Worm (Caenorhabditis elegans) whole organism, L4 larva: ENCODE results near the gene acl-13.

ENCODE experiments used
- D1046.2 ChIP-seq: fragments of 200-800 bp; sonication (Bioruptor generic); IDR thresholded peaks from 2 replicates; pipeline ENCODE4 v1.3.6; 2022; ENCODE audit warnings: missing genetic modification characterization, missing compliant biosample characterization
- R02D3.7 ChIP-seq: fragments of 150-350 bp; sonication (generic microtip); optimal IDR thresholded peaks from 3 replicates; lab custom pipeline; 2014; ENCODE audit warnings: missing biosample characterization, missing genetic modification characterization
- T20F7.1 ChIP-seq: fragments of 200-800 bp; sonication (Bioruptor generic); optimal IDR thresholded peaks from 2 replicates; lab custom pipeline; 2018; ENCODE audit warnings: mild to moderate bottlenecking, missing genetic modification characterization, missing compliant biosample characterization
- T26A8.4 ChIP-seq: fragments of 200-800 bp; sonication (Bioruptor generic); IDR thresholded peaks from 2 replicates; pipeline ENCODE4 v1.3.6; 2022; ENCODE audit warnings: missing genetic modification characterization, missing compliant biosample characterization
- Y5F2A.4 ChIP-seq: fragments of 200-800 bp; sonication (Bioruptor generic); optimal IDR thresholded peaks from 2 replicates; lab custom pipeline; 2018; ENCODE audit warnings: mild to moderate bottlenecking, missing genetic modification characterization, missing compliant biosample characterization
- Y75B8A.6 ChIP-seq: fragments of 200-800 bp; sonication (Bioruptor generic); IDR thresholded peaks from 2 replicates; pipeline ENCODE4 v1.3.6; 2022; ENCODE audit warnings: missing genetic modification reagents, missing genetic modification characterization, missing compliant biosample characterization
- ZK546.5 ChIP-seq, 2 experiments: sonication (generic microtip); optimal IDR thresholded peaks; 2 replicates each; lab custom pipeline; 2017; ENCODE audit warnings: missing biosample characterization in 2 of 2, missing genetic modification characterization in 2 of 2
- aha-1 ChIP-seq: fragments of 150-350 bp; peaks from one replicate; lab custom pipeline; 2014; ENCODE audit warnings: missing biosample characterization, missing genetic modification characterization
- ceh-32 ChIP-seq: sonication (generic microtip); optimal IDR thresholded peaks from 2 replicates; lab custom pipeline; 2016; ENCODE audit warnings: mild to moderate bottlenecking, missing genetic modification characterization, missing compliant biosample characterization; ENCODE audit not compliant: poor library complexity
- ceh-44 ChIP-seq: fragments of 200-800 bp; sonication (Bioruptor generic); IDR thresholded peaks from 2 replicates; pipeline ENCODE4 v1.3.6; 2022; ENCODE audit warnings: missing genetic modification reagents, missing genetic modification characterization, missing compliant biosample characterization
- ceh-62 ChIP-seq: sonication (generic microtip); optimal IDR thresholded peaks from 2 replicates; lab custom pipeline; 2017; ENCODE audit warnings: missing biosample characterization, missing genetic modification characterization
- ces-1 ChIP-seq: fragments of 150-350 bp; sonication (generic microtip); optimal IDR thresholded peaks from 4 replicates; lab custom pipeline; 2014; ENCODE audit warnings: missing biosample characterization, missing genetic modification reagents, missing genetic modification characterization
- daf-16 ChIP-seq, 3 experiments: sonication (generic microtip); optimal IDR thresholded peaks; 2 replicates each; lab custom pipeline; 2016 to 2017; ENCODE audit warnings: missing genetic modification characterization in 3 of 3, missing genetic modification reagents in 3 of 3, mild to moderate bottlenecking in 2 of 3, missing compliant biosample characterization in 2 of 3, missing biosample characterization in 1 of 3, moderate library complexity in 1 of 3
- daf-19 ChIP-seq: fragments of 200-800 bp; sonication (Bioruptor generic); conservative IDR thresholded peaks from 2 replicates; pipeline ENCODE4 v1.3.6; 2022; ENCODE audit warnings: missing genetic modification characterization, missing compliant biosample characterization
- dmd-6 ChIP-seq: fragments of 200-800 bp; sonication (Bioruptor generic); IDR thresholded peaks from 2 replicates; pipeline ENCODE4 v1.3.6; 2022; ENCODE audit warnings: missing genetic modification reagents, missing genetic modification characterization, missing compliant biosample characterization
- hif-1 ChIP-seq, 2 experiments: sonication (generic microtip); optimal IDR thresholded peaks; 2 replicates each; lab custom pipeline; 2016 to 2017; ENCODE audit warnings: missing compliant biosample characterization in 2 of 2, missing genetic modification characterization in 2 of 2, missing genetic modification reagents in 2 of 2, missing genotype in 2 of 2, mild to moderate bottlenecking in 1 of 2
- hlh-11 ChIP-seq: fragments of 200-800 bp; sonication (Bioruptor generic); optimal IDR thresholded peaks from 2 replicates; lab custom pipeline; 2018; ENCODE audit warnings: mild to moderate bottlenecking, missing genetic modification characterization, missing compliant biosample characterization
- hlh-30 ChIP-seq: sonication (generic microtip); optimal IDR thresholded peaks from 2 replicates; lab custom pipeline; 2017; ENCODE audit warnings: antibody characterized with exemption, mild to moderate bottlenecking, missing genetic modification characterization, missing compliant biosample characterization; ENCODE audit not compliant: insufficient read depth
- hmg-1.1 ChIP-seq: fragments of 200-800 bp; sonication (Bioruptor generic); IDR thresholded peaks from 2 replicates; pipeline ENCODE4 v1.3.6; 2022; ENCODE audit warnings: missing genetic modification reagents, missing genetic modification characterization, missing compliant biosample characterization
- lin-1 ChIP-seq: fragments of 200-800 bp; sonication (Bioruptor generic); IDR thresholded peaks from 2 replicates; pipeline ENCODE4 v1.3.6; 2022; ENCODE audit warnings: missing genetic modification reagents, missing genetic modification characterization, missing compliant biosample characterization
- lin-13 ChIP-seq: fragments of 150-350 bp; optimal IDR thresholded peaks from 2 replicates; lab custom pipeline; 2014; ENCODE audit warnings: missing biosample characterization, missing genetic modification reagents, missing genetic modification characterization
- lin-29 ChIP-seq: fragments of 200-800 bp; sonication (Bioruptor generic); IDR thresholded peaks from 2 replicates; pipeline ENCODE4 v1.3.6; 2022; ENCODE audit warnings: missing genetic modification reagents, missing genetic modification characterization, missing compliant biosample characterization
- lir-3 ChIP-seq: sonication (generic microtip); optimal IDR thresholded peaks from 2 replicates; lab custom pipeline; 2016; ENCODE audit warnings: mild to moderate bottlenecking, missing genetic modification characterization, missing compliant biosample characterization
- lsy-2 ChIP-seq, 2 experiments: fragments of 150-350 bp in 1 of 2; sonication (generic microtip) in 1 of 2; optimal IDR thresholded peaks; 2 replicates each; lab custom pipeline; 2014 to 2017; ENCODE audit warnings: missing biosample characterization in 2 of 2, missing genetic modification characterization in 2 of 2
- mdl-1 ChIP-seq, 2 experiments: fragments of 150-350 bp in 1 of 2; sonication (generic microtip) in 1 of 2; optimal IDR thresholded peaks; 2 replicates each; lab custom pipeline; 2014 to 2017; ENCODE audit warnings: missing biosample characterization in 2 of 2, missing genetic modification characterization in 2 of 2
- mep-1 ChIP-seq: fragments of 150-350 bp; sonication (generic microtip); optimal IDR thresholded peaks from 3 replicates; lab custom pipeline; 2014; ENCODE audit warnings: missing biosample characterization, missing genetic modification characterization
- mes-2 ChIP-seq: sonication (generic microtip); optimal IDR thresholded peaks from 2 replicates; lab custom pipeline; 2016; ENCODE audit warnings: missing genotype, mild to moderate bottlenecking, missing genetic modification characterization, missing compliant biosample characterization; ENCODE audit not compliant: poor library complexity, severe bottlenecking
- mxl-3 ChIP-seq: fragments of 200-800 bp; sonication (Bioruptor generic); optimal IDR thresholded peaks from 2 replicates; lab custom pipeline; 2018; ENCODE audit warnings: mild to moderate bottlenecking, missing genetic modification characterization, missing compliant biosample characterization
- nhr-111 ChIP-seq: fragments of 200-800 bp; sonication (Bioruptor generic); optimal IDR thresholded peaks from 2 replicates; lab custom pipeline; 2018; ENCODE audit warnings: mild to moderate bottlenecking, missing genetic modification characterization, missing compliant biosample characterization
- nhr-28 ChIP-seq: fragments of 150-350 bp; optimal IDR thresholded peaks from 2 replicates; lab custom pipeline; 2014; ENCODE audit warnings: missing biosample characterization, missing genetic modification characterization
- nhr-41 ChIP-seq: fragments of 200-800 bp; sonication (Bioruptor generic); IDR thresholded peaks from 2 replicates; pipeline ENCODE4 v1.3.6; 2022; ENCODE audit warnings: missing genetic modification reagents, missing genetic modification characterization, missing compliant biosample characterization
- nhr-76 ChIP-seq: fragments of 150-350 bp; optimal IDR thresholded peaks from 2 replicates; lab custom pipeline; 2014; ENCODE audit warnings: missing biosample characterization, missing genetic modification characterization
- nhr-77 ChIP-seq: fragments of 150-350 bp; optimal IDR thresholded peaks from 2 replicates; lab custom pipeline; 2014; ENCODE audit warnings: missing biosample characterization, missing genetic modification characterization
- pha-4 ChIP-seq, 2 experiments: fragments of 150-350 bp in 1 of 2; fragments of 200-800 bp in 1 of 2; sonication (Bioruptor generic) in 1 of 2; IDR thresholded peaks in 1 of 2; optimal IDR thresholded peaks in 1 of 2; 2 replicates each; pipeline versions ENCODE4 v1.3.6 to Lab custom; 2014 to 2022; ENCODE audit warnings: missing genetic modification characterization in 2 of 2, missing genetic modification reagents in 2 of 2, missing biosample characterization in 1 of 2, missing compliant biosample characterization in 1 of 2
- php-3 ChIP-seq: fragments of 200-800 bp; sonication (Bioruptor generic); IDR thresholded peaks from 2 replicates; pipeline ENCODE4 v1.3.6; 2022; ENCODE audit warnings: missing genetic modification reagents, missing genetic modification characterization, missing compliant biosample characterization
- sdz-12 ChIP-seq: fragments of 200-800 bp; sonication (Bioruptor generic); optimal IDR thresholded peaks from 2 replicates; lab custom pipeline; 2018; ENCODE audit warnings: mild to moderate bottlenecking, missing genetic modification characterization, missing compliant biosample characterization
- snpc-4 ChIP-seq: fragments of 150-350 bp; optimal IDR thresholded peaks from 2 replicates; lab custom pipeline; 2014; ENCODE audit warnings: missing biosample characterization, missing genetic modification characterization
- spr-3 ChIP-seq: fragments of 200-800 bp; sonication (Bioruptor generic); optimal IDR thresholded peaks from 2 replicates; lab custom pipeline; 2018; ENCODE audit warnings: mild to moderate bottlenecking, missing genetic modification characterization, missing compliant biosample characterization
- unc-130 ChIP-seq: sonication (generic microtip); optimal IDR thresholded peaks from 2 replicates; lab custom pipeline; 2016; ENCODE audit warnings: missing genetic modification reagents, missing genetic modification characterization, missing compliant biosample characterization
- unc-39 ChIP-seq: sonication (generic microtip); optimal IDR thresholded peaks from 2 replicates; lab custom pipeline; 2017; ENCODE audit warnings: missing biosample characterization, missing genetic modification characterization
- vab-7 ChIP-seq: fragments of 200-800 bp; sonication (Bioruptor generic); IDR thresholded peaks from 2 replicates; pipeline ENCODE4 v1.3.6; 2022; ENCODE audit warnings: missing genetic modification reagents, missing genetic modification characterization, missing compliant biosample characterization
- zfp-2 ChIP-seq: sonication (generic microtip); optimal IDR thresholded peaks from 2 replicates; lab custom pipeline; 2016; ENCODE audit warnings: mild to moderate bottlenecking, missing genetic modification characterization, missing compliant biosample characterization
- ztf-11 ChIP-seq: fragments of 150-350 bp; optimal IDR thresholded peaks from 2 replicates; lab custom pipeline; 2014; ENCODE audit warnings: missing biosample characterization, missing genetic modification characterization

acl-13 gene

DNA sequence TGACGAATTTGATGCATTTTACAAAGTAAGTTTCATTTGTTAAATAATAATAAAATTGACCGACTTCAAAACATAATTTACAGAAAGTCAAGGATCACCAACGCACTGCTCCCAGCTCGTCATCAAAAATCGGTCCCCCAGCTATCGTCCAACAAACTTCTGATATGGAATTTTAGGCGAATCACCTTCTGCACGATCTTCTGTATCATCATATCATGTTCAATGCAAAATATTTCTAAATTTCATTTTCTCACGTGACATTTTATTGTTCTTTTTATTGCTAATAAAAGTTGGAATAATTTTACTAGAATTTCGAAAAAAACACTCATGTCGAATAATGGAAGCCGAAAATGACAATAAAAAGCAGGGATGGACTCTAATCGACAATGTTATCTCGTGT is at the start of gene acl-13:
Gene acl-13, plus strand, starts transcription at position 301 of the 400 bp plus-strand sequence.
- TF ChIP-seq snpc-4 (tag; lab: Kevin White, UChicago) = no peak
- no peak for TF ChIP-seq Y75B8A.6
- TF ChIP-seq daf-19 (GFP tag; lab: Robert Waterston, UW) = no peak
- TF ChIP-seq hlh-30 = no peak
- TF ChIP-seq unc-39 = no peak
- TF ChIP-seq mep-1 (tag; lab: Kevin White, UChicago) = no peak
- TF ChIP-seq spr-3 (GFP tag; lab: Kevin White, UChicago) = no peak
- no peak for TF ChIP-seq T20F7.1
- no peak for TF ChIP-seq lin-1 (GFP tag; lab: Robert Waterston, UW)
- TF ChIP-seq pha-4 (GFP tag; IDR thresholded peaks at IDR 0.05; lab: Robert Waterston, UW) = no peak
- no peak for TF ChIP-seq pha-4 (tag; optimal IDR thresholded peaks at IDR 0.05; lab: Kevin White, UChicago)
- TF ChIP-seq lin-13 (GFP tag; lab: Kevin White, UChicago) = no peak
- no peak for TF ChIP-seq nhr-111 (GFP tag; lab: Kevin White, UChicago)
- no peak for TF ChIP-seq php-3 (GFP tag; lab: Robert Waterston, UW)

- no peak for TF ChIP-seq lsy-2 (tag; optimal IDR thresholded peaks at IDR 0.05; lab: Kevin White, UChicago)
- TF ChIP-seq hlh-30 = no peak
- TF ChIP-seq unc-130 (GFP tag; lab: Kevin White, UChicago) = peak; percentile 1
- no peak for TF ChIP-seq ztf-11 (tag; lab: Kevin White, UChicago)
- TF ChIP-seq ceh-62 (tag; lab: Kevin White, UChicago) = no peak
- no peak for TF ChIP-seq zfp-2 (tag; lab: Kevin White, UChicago)
- TF ChIP-seq mxl-3 (GFP tag; lab: Kevin White, UChicago) = no peak
- TF ChIP-seq php-3 (GFP tag; lab: Robert Waterston, UW) = no peak
- TF ChIP-seq, all 104 proteins: peak for 1
These were observed 49.5 kb upstream of the acl-13 start, which contains the start of gene sec-24.2 for ce11 chrIV:12360742-12361195. Gene sec-24.2, minus strand, starts transcription at chrIV:12360792.

DNA sequence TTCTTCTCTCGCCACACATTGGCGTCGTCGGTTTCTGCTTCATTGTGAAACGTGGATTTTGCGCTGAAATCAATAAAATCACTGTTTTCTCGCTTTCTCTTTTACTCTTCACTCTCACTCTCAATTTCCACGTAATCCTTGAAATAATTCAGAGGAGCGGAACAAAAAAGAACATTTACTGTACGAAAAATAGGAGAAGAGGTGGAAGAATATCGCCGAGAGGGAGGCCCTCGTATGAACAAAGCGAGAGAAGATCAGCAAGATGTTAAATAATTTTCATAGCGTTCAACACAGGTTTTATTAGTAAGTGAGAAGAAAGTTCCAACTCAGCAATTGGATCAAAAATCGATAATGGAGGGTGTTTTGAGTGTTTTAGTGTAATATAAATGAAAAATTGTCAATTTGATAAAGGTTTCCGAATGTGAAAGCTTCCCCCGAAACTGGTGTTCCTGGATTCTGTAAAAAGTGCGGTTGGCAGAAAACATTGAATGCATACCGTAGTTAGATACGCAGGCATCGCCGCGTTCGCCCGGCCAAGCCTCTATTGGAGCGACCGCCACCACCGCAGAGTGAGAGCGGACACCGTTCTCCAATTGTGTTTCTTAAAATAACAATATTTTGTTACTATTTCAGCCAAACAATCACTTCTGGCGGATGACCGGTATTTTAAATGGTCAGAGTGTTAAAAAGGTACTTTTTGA is 48.7 kb upstream of the acl-13 start, which contains the start of the genes ccr-4 and ZC518.8:
Gene ccr-4, plus strand, starts transcription at position 151 of the 701 bp plus-strand sequence.
Gene ZC518.8, minus strand, starts transcription at position 517 of the 701 bp plus-strand sequence.
- TF ChIP-seq hlh-30 (no peak), hlh-11 (peak; percentile 26), daf-16 (GFP tag; optimal IDR thresholded peaks at IDR 0.05; lab: Kevin White, UChicago) (no peak), daf-16 (tag; optimal IDR thresholded peaks at IDR 0.05; lab: Kevin White, UChicago) (peak; percentile 21), lin-13 (GFP tag; lab: Kevin White, UChicago) (peak; percentile 8), nhr-76 (tag; lab: Kevin White, UChicago) (no peak), nhr-28 (tag; lab: Kevin White, UChicago) (no peak), mes-2 (tag; lab: Kevin White, UChicago) (peak; percentile 50), lir-3 (tag; lab: Kevin White, UChicago) (no peak), ZK546.5 (tag; optimal IDR thresholded peaks at IDR 0.05; lab: Kevin White, UChicago) (peak in 1 of 2 experiments; percentile 65), mdl-1 (tag; optimal IDR thresholded peaks at IDR 0.05; lab: Kevin White, UChicago) (no peak), vab-7 (GFP tag; lab: Robert Waterston, UW) (no peak), daf-19 (GFP tag; lab: Robert Waterston, UW) (no peak), nhr-41 (GFP tag; lab: Robert Waterston, UW) (no peak), aha-1 (tag; lab: Kevin White, UChicago) (peak; percentile 91), R02D3.7 (tag; lab: Kevin White, UChicago) (no peak), Y5F2A.4 (GFP tag; lab: Kevin White, UChicago) (no peak), mxl-3 (GFP tag; lab: Kevin White, UChicago) (peak; percentile 47), php-3 (GFP tag; lab: Robert Waterston, UW) (no peak), sdz-12 (no peak), nhr-77 (tag; lab: Kevin White, UChicago) (no peak), dmd-6 (GFP tag; lab: Robert Waterston, UW) (peak; percentile 42), ceh-44 (GFP tag; lab: Robert Waterston, UW) (0 out of 2 replicates have a peak, but pooled peaks have one; percentile 8), ceh-32 (tag; lab: Kevin White, UChicago) (no peak), pha-4 (GFP tag; IDR thresholded peaks at IDR 0.05; lab: Robert Waterston, UW) (no peak), pha-4 (tag; optimal IDR thresholded peaks at IDR 0.05; lab: Kevin White, UChicago) (no peak), ces-1 (GFP tag; lab: Kevin White, UChicago) (no peak), lin-29 (GFP tag; lab: Robert Waterston, UW) (no peak), lsy-2 (tag; optimal IDR thresholded peaks at IDR 0.05; lab: Kevin White, UChicago) (peak; percentile 25 to 89), hmg-1.1 (GFP tag; lab: Robert Waterston, UW) (peak; percentile 59), T26A8.4 (GFP tag; lab: Robert Waterston, UW) (no peak), D1046.2 (no peak), hif-1 (tag; optimal IDR thresholded peaks at IDR 0.05; lab: Kevin White, UChicago) (no peak)
